Worm (Caenorhabditis elegans) whole organism, L2 larva: ENCODE measurements around the gene tsg-101.
A peak's percentile ranks its signal among the peaks of the same experiment; 100 is the strongest.

Experiments used
- F13H6.1 ChIP-seq: sonication (generic microtip); optimal IDR thresholded peaks from 2 replicates; lab custom pipeline; 2016; ENCODE audit warnings: missing genetic modification characterization, missing compliant biosample characterization
- R02D3.7 ChIP-seq: fragments of 150-350 bp; optimal IDR thresholded peaks from 2 replicates; lab custom pipeline; 2014; ENCODE audit warnings: missing biosample characterization, missing genetic modification characterization
- Y55F3AM.14 ChIP-seq: fragments of 200-800 bp; sonication (Bioruptor generic); optimal IDR thresholded peaks from 2 replicates; lab custom pipeline; 2018; ENCODE audit warnings: mild to moderate bottlenecking, missing genetic modification characterization, missing compliant biosample characterization
- ZK546.5 ChIP-seq: sonication (generic microtip); optimal IDR thresholded peaks from 2 replicates; lab custom pipeline; 2017; ENCODE audit warnings: missing biosample characterization, missing genetic modification characterization
- alr-1 ChIP-seq: fragments of 150-350 bp; optimal IDR thresholded peaks from 2 replicates; lab custom pipeline; 2014; ENCODE audit warnings: missing biosample characterization, missing genetic modification characterization
- aly-2 ChIP-seq: fragments of 150-350 bp; optimal IDR thresholded peaks from 2 replicates; lab custom pipeline; 2014; ENCODE audit warnings: missing biosample characterization, missing genetic modification characterization
- ama-1 ChIP-seq: fragments of 150-350 bp; optimal IDR thresholded peaks from 2 replicates; lab custom pipeline; 2018; ENCODE audit warnings: inconsistent platforms
- blmp-1 ChIP-seq: sonication (generic microtip); optimal IDR thresholded peaks from 2 replicates; lab custom pipeline; 2017; ENCODE audit warnings: missing genetic modification characterization, mild to moderate bottlenecking, missing compliant biosample characterization, antibody characterized with exemption, moderate library complexity; ENCODE audit not compliant: insufficient read depth
- ceh-16 ChIP-seq: fragments of 150-350 bp; optimal IDR thresholded peaks from 2 replicates; lab custom pipeline; 2014; ENCODE audit warnings: missing biosample characterization, missing genetic modification characterization
- ceh-82 ChIP-seq: fragments of 150-350 bp; optimal IDR thresholded peaks from 2 replicates; lab custom pipeline; 2014; ENCODE audit warnings: missing biosample characterization, missing genetic modification characterization
- crh-2 ChIP-seq: sonication (generic microtip); optimal IDR thresholded peaks from 2 replicates; lab custom pipeline; 2017; ENCODE audit warnings: missing biosample characterization, missing genetic modification characterization
- dmd-4 ChIP-seq: sonication (generic microtip); optimal IDR thresholded peaks from 2 replicates; lab custom pipeline; 2017; ENCODE audit warnings: missing biosample characterization, missing genetic modification characterization
- elt-1 ChIP-seq: fragments of 150-350 bp; optimal IDR thresholded peaks from 2 replicates; lab custom pipeline; 2014; ENCODE audit warnings: missing biosample characterization, missing genetic modification characterization
- elt-3 ChIP-seq: sonication (generic microtip); optimal IDR thresholded peaks from 2 replicates; lab custom pipeline; 2017; ENCODE audit warnings: missing biosample characterization, missing genetic modification characterization
- fos-1 ChIP-seq: fragments of 150-350 bp; optimal IDR thresholded peaks from 2 replicates; lab custom pipeline; 2014; ENCODE audit warnings: missing biosample characterization, missing genetic modification characterization
- gmeb-1 ChIP-seq: fragments of 150-350 bp; optimal IDR thresholded peaks from 2 replicates; lab custom pipeline; 2014; ENCODE audit warnings: missing biosample characterization, missing genetic modification characterization
- lin-13 ChIP-seq: fragments of 150-350 bp; optimal IDR thresholded peaks from 2 replicates; lab custom pipeline; 2014; ENCODE audit warnings: missing biosample characterization, missing genetic modification reagents, missing genetic modification characterization
- lin-39 ChIP-seq: fragments of 150-350 bp; optimal IDR thresholded peaks from 2 replicates; lab custom pipeline; 2014; ENCODE audit warnings: missing biosample characterization, missing genetic modification reagents, missing genetic modification characterization
- lsy-2 ChIP-seq, 2 experiments: fragments of 150-350 bp in 1 of 2; sonication (generic microtip) in 1 of 2; optimal IDR thresholded peaks; 2 replicates each; lab custom pipeline; 2014 to 2017; ENCODE audit warnings: missing biosample characterization in 2 of 2, missing genetic modification characterization in 2 of 2
- mab-5 ChIP-seq: fragments of 150-350 bp; optimal IDR thresholded peaks from 2 replicates; lab custom pipeline; 2014; ENCODE audit warnings: missing biosample characterization, missing genetic modification characterization
- mbf-1 ChIP-seq: sonication (generic microtip); optimal IDR thresholded peaks from 2 replicates; lab custom pipeline; 2017; ENCODE audit warnings: missing biosample characterization, missing genetic modification characterization
- mdl-1 ChIP-seq, 2 experiments: fragments of 150-350 bp in 1 of 2; sonication (generic microtip) in 1 of 2; optimal IDR thresholded peaks; 2 replicates each; lab custom pipeline; 2017; ENCODE audit warnings: missing biosample characterization in 2 of 2, missing genetic modification characterization in 2 of 2
- nhr-10 ChIP-seq: sonication (generic microtip); optimal IDR thresholded peaks from 2 replicates; lab custom pipeline; 2017; ENCODE audit warnings: missing biosample characterization, missing genetic modification characterization
- nhr-11 ChIP-seq: fragments of 150-350 bp; optimal IDR thresholded peaks from 2 replicates; lab custom pipeline; 2014; ENCODE audit warnings: missing biosample characterization, missing genetic modification characterization
- nhr-12 ChIP-seq: fragments of 150-350 bp; optimal IDR thresholded peaks from 2 replicates; lab custom pipeline; 2014; ENCODE audit warnings: missing biosample characterization, missing genetic modification characterization
- nhr-21 ChIP-seq: fragments of 150-350 bp; optimal IDR thresholded peaks from 2 replicates; lab custom pipeline; 2014; ENCODE audit warnings: missing biosample characterization, missing genetic modification characterization
- nhr-23 ChIP-seq: fragments of 150-350 bp; optimal IDR thresholded peaks from 2 replicates; lab custom pipeline; 2014; ENCODE audit warnings: missing biosample characterization, missing genetic modification reagents, missing genetic modification characterization
- nhr-237 ChIP-seq: fragments of 150-350 bp; optimal IDR thresholded peaks from 2 replicates; lab custom pipeline; 2014; ENCODE audit warnings: missing biosample characterization, missing genetic modification characterization
- nhr-25 ChIP-seq: fragments of 150-350 bp; sonication (generic microtip); optimal IDR thresholded peaks from 3 replicates; lab custom pipeline; 2014; ENCODE audit warnings: missing biosample characterization, missing genetic modification characterization
- nhr-6 ChIP-seq: fragments of 150-350 bp; optimal IDR thresholded peaks from 2 replicates; lab custom pipeline; 2014; ENCODE audit warnings: missing biosample characterization, missing genetic modification characterization
- nhr-77 ChIP-seq: fragments of 150-350 bp; optimal IDR thresholded peaks from 2 replicates; lab custom pipeline; 2014; ENCODE audit warnings: missing biosample characterization, missing genetic modification characterization
- peb-1 ChIP-seq: fragments of 150-350 bp; optimal IDR thresholded peaks from 2 replicates; lab custom pipeline; 2014; ENCODE audit warnings: missing biosample characterization, missing genetic modification characterization
- sem-4 ChIP-seq: fragments of 150-350 bp; optimal IDR thresholded peaks from 2 replicates; lab custom pipeline; 2014; ENCODE audit warnings: missing biosample characterization, missing genetic modification reagents, missing genetic modification characterization
- skn-1 ChIP-seq: sonication (generic microtip); optimal IDR thresholded peaks from 2 replicates; lab custom pipeline; 2017; ENCODE audit warnings: missing biosample characterization, missing genetic modification characterization
- sma-3 ChIP-seq: sonication (generic microtip); optimal IDR thresholded peaks from 2 replicates; lab custom pipeline; 2016; ENCODE audit warnings: missing genetic modification reagents, missing genetic modification characterization, missing compliant biosample characterization
- sma-9 ChIP-seq, 2 experiments: fragments of 150-350 bp in 1 of 2; sonication (generic microtip) in 1 of 2; optimal IDR thresholded peaks; 2 replicates each; lab custom pipeline; 2014 to 2016; ENCODE audit warnings: missing genetic modification characterization in 2 of 2, mild to moderate bottlenecking in 1 of 2, missing biosample characterization in 1 of 2, missing compliant biosample characterization in 1 of 2, missing genetic modification reagents in 1 of 2, moderate library complexity in 1 of 2
- snpc-4 ChIP-seq: fragments of 150-350 bp; optimal IDR thresholded peaks from 2 replicates; lab custom pipeline; 2014; ENCODE audit warnings: missing biosample characterization, missing genetic modification characterization
- unc-39 ChIP-seq: fragments of 150-350 bp; optimal IDR thresholded peaks from 2 replicates; lab custom pipeline; 2014; ENCODE audit warnings: missing biosample characterization, missing genetic modification characterization
- unc-55 ChIP-seq: fragments of 150-350 bp; sonication (generic microtip); optimal IDR thresholded peaks from 3 replicates; lab custom pipeline; 2014; ENCODE audit warnings: missing biosample characterization, missing genetic modification reagents, missing genetic modification characterization
- unc-62 ChIP-seq: fragments of 150-350 bp; optimal IDR thresholded peaks from 2 replicates; lab custom pipeline; 2014; ENCODE audit warnings: missing biosample characterization, missing genetic modification reagents, missing genetic modification characterization
- ztf-1 ChIP-seq: fragments of 200-800 bp; sonication (Bioruptor generic); conservative IDR thresholded peaks from 2 replicates; pipeline ENCODE4 v1.3.6; 2022; ENCODE audit warnings: missing genetic modification characterization, missing compliant biosample characterization
- ztf-11 ChIP-seq: sonication (generic microtip); optimal IDR thresholded peaks from 2 replicates; lab custom pipeline; 2017; ENCODE audit warnings: missing biosample characterization, missing genetic modification characterization
- ztf-4 ChIP-seq: fragments of 150-350 bp; optimal IDR thresholded peaks from 2 replicates; lab custom pipeline; 2014; ENCODE audit warnings: missing biosample characterization, missing genetic modification characterization

Gene tsg-101

DNA sequence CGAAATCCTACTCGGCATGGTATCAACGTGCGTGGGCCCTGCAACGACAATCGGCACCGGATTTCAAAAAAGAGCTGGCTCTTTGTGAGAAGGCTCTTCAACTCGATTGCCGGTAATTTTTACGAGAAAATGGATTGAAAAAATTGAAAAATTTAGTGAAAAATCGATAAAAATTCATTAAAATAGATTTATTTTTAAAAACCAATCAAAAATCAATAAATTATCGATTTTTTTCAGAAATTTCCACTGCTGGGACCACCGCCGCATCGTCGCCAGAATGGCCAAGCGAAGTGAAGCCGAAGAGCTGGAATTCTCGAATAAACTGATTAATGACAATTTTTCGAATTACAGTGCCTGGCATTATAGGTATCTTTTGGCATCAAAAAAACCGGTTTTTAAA lies 13.5 kb upstream of the tsg-101 start:
- no peak for TF ChIP-seq ceh-16 (tag; lab: Kevin White, UChicago)
- TF ChIP-seq blmp-1 (tag; lab: Kevin White, UChicago), result no peak
- no peak for TF ChIP-seq nhr-6 (tag; lab: Kevin White, UChicago)
- TF ChIP-seq mab-5 (tag; lab: Kevin White, UChicago), result no peak
- no peak for TF ChIP-seq lin-13
- TF ChIP-seq F13H6.1 (tag; lab: Kevin White, UChicago), result no peak
- TF ChIP-seq mbf-1 (tag; lab: Kevin White, UChicago), result no peak
- no peak for TF ChIP-seq gmeb-1 (tag; lab: Kevin White, UChicago)
- no peak for TF ChIP-seq ceh-82
- no peak for TF ChIP-seq sem-4 (tag; lab: Kevin White, UChicago)
- no peak for TF ChIP-seq peb-1 (tag; lab: Kevin White, UChicago)
- TF ChIP-seq lsy-2 (tag; optimal IDR thresholded peaks at IDR 0.05; lab: Kevin White, UChicago), result no peak
- TF ChIP-seq R02D3.7 (tag; lab: Kevin White, UChicago), result no peak

DNA sequence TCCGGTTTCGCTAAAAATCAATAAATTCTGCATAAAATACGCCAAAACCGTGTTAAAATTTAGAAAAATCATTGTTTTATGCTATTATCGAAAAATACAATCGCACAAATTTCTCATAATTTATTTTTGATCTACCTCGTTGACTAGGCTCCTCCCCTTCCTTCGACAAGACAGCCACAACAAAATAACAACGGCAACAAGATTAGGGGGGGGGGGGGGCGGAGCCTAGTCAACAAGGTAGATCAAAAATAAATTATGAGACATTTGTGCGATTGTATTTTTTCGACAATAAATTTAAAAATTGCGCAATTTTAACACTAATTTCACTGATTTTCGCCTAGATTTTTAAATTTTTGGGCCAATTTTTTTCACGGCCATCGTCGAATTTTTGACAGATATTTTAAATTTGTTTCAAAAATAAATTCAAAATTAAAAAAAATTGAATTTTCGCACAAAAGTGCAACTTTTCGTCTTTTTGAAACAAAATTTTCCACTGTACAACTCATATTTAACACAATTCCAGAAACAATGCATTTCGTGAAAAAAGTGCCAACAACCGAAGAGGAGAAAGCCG lies 12.6 kb upstream of the tsg-101 start, which contains the start of gene M57.2:
M57.2 (plus strand) TSS at position 524 of the 574 bp plus-strand sequence.
- TF ChIP-seq peb-1 (tag; lab: Kevin White, UChicago) (no peak), skn-1 (tag; lab: Kevin White, UChicago) (no peak), nhr-21 (tag; lab: Kevin White, UChicago) (no peak), elt-3 (tag; lab: Kevin White, UChicago) (no peak), sma-3 (no peak), unc-55 (no peak), ztf-4 (tag; lab: Kevin White, UChicago) (no peak)

DNA sequence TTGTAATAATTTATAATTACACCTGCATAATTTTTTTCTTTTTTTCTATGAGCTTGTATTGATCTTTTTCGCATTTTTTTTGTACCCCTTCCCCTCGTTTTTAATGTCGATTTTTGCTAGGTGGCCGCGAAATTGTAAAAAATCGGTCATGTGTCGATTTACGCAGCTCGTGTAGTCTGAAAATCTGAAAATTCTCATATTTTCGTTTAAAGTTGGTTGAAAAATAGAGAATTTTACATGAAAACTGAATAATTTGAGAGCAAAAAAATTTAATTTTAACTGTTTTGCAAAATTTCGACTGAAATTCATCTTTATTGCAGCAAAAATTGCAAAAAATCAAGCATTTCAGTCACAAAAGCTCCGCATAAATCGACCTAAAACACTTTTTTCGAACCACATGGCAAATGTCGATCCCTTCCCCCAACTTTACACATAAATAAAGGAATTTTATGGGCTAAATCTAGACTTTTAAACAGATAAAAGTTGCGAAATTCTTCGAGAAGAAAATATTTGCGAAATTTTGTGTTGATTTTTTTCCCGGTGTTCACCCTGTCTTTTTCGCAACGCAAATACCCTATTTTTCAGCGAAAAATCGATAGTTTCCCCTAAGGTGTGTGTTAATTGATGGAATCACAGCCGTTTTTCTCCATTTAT lies 11.9 kb upstream of the tsg-101 start:
- TF ChIP-seq R02D3.7 (tag; lab: Kevin White, UChicago), result no peak
- TF ChIP-seq unc-55, result peak; percentile 6
- TF ChIP-seq lsy-2 (tag; optimal IDR thresholded peaks at IDR 0.05; lab: Kevin White, UChicago), result peak in 1 of 2 experiments; percentile 8
- no peak for TF ChIP-seq alr-1 (tag; lab: Kevin White, UChicago)

DNA sequence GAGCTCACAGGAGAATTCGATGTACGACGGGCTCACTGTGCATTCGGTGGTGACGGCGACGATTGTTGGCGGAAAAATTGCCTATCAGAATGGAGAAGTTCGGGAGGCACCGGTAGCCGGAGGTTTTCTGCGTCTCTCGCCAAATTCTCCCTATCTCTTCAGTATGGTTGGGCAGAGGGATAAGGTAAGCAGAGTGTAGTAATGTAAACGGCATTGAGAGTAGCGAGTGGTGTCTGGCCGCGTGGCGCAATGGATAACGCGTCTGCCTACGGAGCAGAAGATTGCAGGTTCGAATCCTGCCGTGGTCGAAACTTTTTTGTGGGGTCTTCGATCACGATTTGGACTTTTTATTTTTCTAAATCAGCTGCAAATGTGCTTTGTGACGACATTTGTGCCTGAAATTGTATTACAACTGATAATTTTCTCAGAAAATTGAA lies 10.2 kb upstream of the tsg-101 start:
- TF ChIP-seq Y55F3AM.14 (GFP tag; lab: Kevin White, UChicago) (peak; percentile 55), elt-1 (no peak), skn-1 (tag; lab: Kevin White, UChicago) (no peak), ztf-1 (GFP tag; lab: Robert Waterston, UW) (no peak), mab-5 (tag; lab: Kevin White, UChicago) (no peak), nhr-237 (tag; lab: Kevin White, UChicago) (no peak), ZK546.5 (tag; lab: Kevin White, UChicago) (no peak), fos-1 (tag; lab: Kevin White, UChicago) (no peak), mbf-1 (tag; lab: Kevin White, UChicago) (no peak), crh-2 (tag; lab: Kevin White, UChicago) (peak; percentile 48), alr-1 (tag; lab: Kevin White, UChicago) (no peak), sma-9 (GFP tag; optimal IDR thresholded peaks at IDR 0.05; lab: Kevin White, UChicago) (peak; percentile 43), sma-9 (tag; optimal IDR thresholded peaks at IDR 0.05; lab: Kevin White, UChicago) (no peak), mdl-1 (tag; optimal IDR thresholded peaks at IDR 0.05; lab: Kevin White, UChicago) (no peak), aly-2 (tag; lab: Kevin White, UChicago) (no peak), nhr-21 (tag; lab: Kevin White, UChicago) (peak; percentile 17), gmeb-1 (tag; lab: Kevin White, UChicago) (peak; percentile 33), nhr-77 (tag; lab: Kevin White, UChicago) (no peak), unc-62 (GFP tag; lab: Kevin White, UChicago) (no peak), ama-1 (lab: Kevin White, UChicago) (no peak), unc-55 (peak; percentile 36), F13H6.1 (tag; lab: Kevin White, UChicago) (peak; percentile 39), unc-39 (tag; lab: Kevin White, UChicago) (no peak), nhr-25 (tag; lab: Kevin White, UChicago) (no peak), ztf-4 (tag; lab: Kevin White, UChicago) (no peak), lin-13 (peak; percentile 27), nhr-12 (tag; lab: Kevin White, UChicago) (no peak), sem-4 (tag; lab: Kevin White, UChicago) (no peak), lin-39 (tag; lab: Kevin White, UChicago) (no peak), nhr-10 (no peak), snpc-4 (tag; lab: Kevin White, UChicago) (no peak), peb-1 (tag; lab: Kevin White, UChicago) (no peak), dmd-4 (no peak), nhr-23 (tag; lab: Kevin White, UChicago) (no peak), ceh-16 (tag; lab: Kevin White, UChicago) (no peak), nhr-11 (tag; lab: Kevin White, UChicago) (no peak), lsy-2 (tag; optimal IDR thresholded peaks at IDR 0.05; lab: Kevin White, UChicago) (peak in 1 of 2 experiments; percentile 51), ztf-11 (tag; lab: Kevin White, UChicago) (no peak), nhr-6 (tag; lab: Kevin White, UChicago) (no peak), R02D3.7 (tag; lab: Kevin White, UChicago) (no peak), blmp-1 (tag; lab: Kevin White, UChicago) (no peak)
